Fruit fly (Drosophila melanogaster): Measurements from ENCODE around the gene CG17841.

DNA sequence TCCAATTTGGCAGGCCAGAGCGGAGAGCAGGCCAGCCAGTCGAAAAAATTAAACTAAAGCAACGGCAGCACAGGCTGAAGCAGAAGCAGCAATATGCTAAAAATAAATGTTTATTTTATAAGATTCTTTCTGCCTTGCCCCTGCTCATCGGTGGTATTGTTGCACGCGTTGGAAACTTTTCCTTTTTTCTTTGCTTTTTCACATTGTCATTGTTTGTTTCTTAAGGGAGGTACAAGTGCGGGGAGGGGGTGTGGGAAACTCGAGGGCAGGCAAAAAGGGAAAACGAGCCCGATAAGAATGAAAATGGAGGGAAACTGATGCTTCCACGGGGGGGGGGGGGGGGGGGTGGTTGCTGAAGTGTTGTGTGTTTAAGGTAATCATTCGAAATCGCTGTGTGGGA lies 31.1 kb downstream of the CG17841 start:
- TF ChIP-seq salr (GFP tag; optimal IDR thresholded peaks at IDR 0.05) (no peak), topi (GFP tag; optimal IDR thresholded peaks at IDR 0.05) (no peak), Eip78C (GFP tag) (no peak), net (GFP tag; optimal IDR thresholded peaks at IDR 0.05) (no peak), CG34406 (GFP tag; optimal IDR thresholded peaks at IDR 0.05) (no peak), lz (GFP tag; optimal IDR thresholded peaks at IDR 0.05) (no peak), ss (GFP tag; optimal IDR thresholded peaks at IDR 0.05) (no peak), CG3919 (GFP tag; optimal IDR thresholded peaks at IDR 0.05) (no peak)
